Worm (Caenorhabditis elegans) whole organism, L4/young adult: ENCODE data around the gene F46H5.3.

Experiments
- W03F9.2 ChIP-seq: fragments of 150-350 bp; optimal IDR thresholded peaks from 2 replicates; lab custom pipeline; 2014; ENCODE audit warnings: missing biosample characterization, missing genetic modification characterization
- dao-5 ChIP-seq: sonication (generic microtip); optimal IDR thresholded peaks from 2 replicates; lab custom pipeline; 2016; ENCODE audit warnings: missing genotype, missing genetic modification characterization, moderate library complexity, missing compliant biosample characterization
- him-1 ChIP-seq: sonication (generic microtip); optimal IDR thresholded peaks from 2 replicates; lab custom pipeline; 2016; ENCODE audit warnings: missing genotype, missing genetic modification reagents, missing genetic modification characterization, missing compliant biosample characterization

DNA sequence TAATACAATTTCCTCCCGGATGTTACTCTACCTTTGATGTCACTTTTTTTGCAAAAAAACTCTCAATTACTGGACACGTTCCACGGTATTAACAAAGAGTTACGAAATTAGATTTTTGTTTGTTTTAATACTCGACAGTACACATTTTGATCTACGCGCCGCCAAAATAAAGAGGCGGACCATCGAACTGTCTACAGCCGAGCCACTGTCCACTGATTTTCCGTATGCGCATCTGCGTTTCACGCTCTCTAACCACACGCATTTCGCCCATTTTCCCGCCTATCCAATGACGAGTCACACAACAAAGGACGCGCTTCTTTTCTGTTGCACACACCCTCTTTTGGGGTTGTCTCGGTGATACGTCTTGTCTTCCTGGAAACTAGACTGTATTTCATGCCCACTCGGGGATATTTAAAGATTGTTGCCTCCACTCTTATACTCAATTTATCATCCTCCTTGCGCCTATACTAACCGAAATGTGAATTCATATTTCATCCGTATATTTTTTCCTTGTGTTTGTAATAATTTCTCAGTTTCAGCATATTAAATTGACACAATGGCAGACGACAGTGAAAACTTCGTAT is 38.5 kb downstream of the F46H5.3 start, which contains the start of gene C55B6.1:
- no peak for TF ChIP-seq dao-5 (tag; lab: Kevin White, UChicago)
- TF ChIP-seq him-1: no peak
- TF ChIP-seq W03F9.2 (tag; lab: Kevin White, UChicago): no peak
